Worm (Caenorhabditis elegans) whole organism, late embryonic: ENCODE data around the gene srh-52.

Experiments used
- ahr-1 ChIP-seq: sonication (generic microtip); optimal IDR thresholded peaks from 2 replicates; lab custom pipeline; 2016; ENCODE audit warnings: missing genetic modification characterization, missing compliant biosample characterization
- ceh-18 ChIP-seq: sonication (generic microtip); optimal IDR thresholded peaks from 2 replicates; lab custom pipeline; 2016; ENCODE audit warnings: missing genetic modification characterization, missing compliant biosample characterization
- elt-4 ChIP-seq: sonication (generic microtip); optimal IDR thresholded peaks from 2 replicates; lab custom pipeline; 2016; ENCODE audit warnings: missing genetic modification characterization, missing compliant biosample characterization
- sox-2 ChIP-seq: fragments of 200-800 bp; sonication (Bioruptor generic); IDR thresholded peaks from 2 replicates; pipeline ENCODE4 v1.3.6; 2022; ENCODE audit warnings: missing genetic modification reagents, missing genetic modification characterization, missing compliant biosample characterization
- unc-3 ChIP-seq, 2 experiments: fragments of 200-800 bp in 1 of 2; sonication (Bioruptor generic) in 1 of 2; sonication (generic microtip) in 1 of 2; conservative IDR thresholded peaks in 1 of 2; optimal IDR thresholded peaks in 1 of 2; 2 replicates each; pipeline versions ENCODE4 v1.3.6 to Lab custom; 2016 to 2022; ENCODE audit warnings: missing compliant biosample characterization in 2 of 2, missing genetic modification characterization in 2 of 2, missing genetic modification reagents in 1 of 2

- no peak for TF ChIP-seq elt-4 (tag; lab: Kevin White, UChicago)
- TF ChIP-seq ahr-1 (tag; lab: Kevin White, UChicago), result no peak
- no peak for TF ChIP-seq unc-3 (GFP tag; conservative IDR thresholded peaks at IDR 0.05; lab: Robert Waterston, UW)
- no peak for TF ChIP-seq unc-3 (tag; optimal IDR thresholded peaks at IDR 0.05; lab: Kevin White, UChicago)
- TF ChIP-seq sox-2, result no peak
- TF ChIP-seq ceh-18 (tag; lab: Kevin White, UChicago), result no peak
These were observed 38.7 kb downstream of the srh-52 start, which contains the start of gene wrt-7 for ce11 chrV:15337405-15337804.
